Fruit fly (Drosophila melanogaster): ENCODE data around the gene CG42613.

CG42613 gene

dm6 chr3R:18997388-18998287 lies 68.6 kb downstream of the CG42613 start (continued):
- no peak for TF ChIP-seq btn (GFP tag; optimal IDR thresholded peaks at IDR 0.05)
- TF ChIP-seq fd64A (GFP tag; optimal IDR thresholded peaks at IDR 0.05), result peak; percentile 90
- TF ChIP-seq CG5953 (GFP tag; IDR thresholded peaks at IDR 0.05), result peak; percentile 82
- TF ChIP-seq toy (GFP tag; IDR thresholded peaks at IDR 0.05), result no peak
- no peak for TF ChIP-seq corto (GFP tag; optimal IDR thresholded peaks at IDR 0.05)
- peak; percentile 78 for TF ChIP-seq unpg (GFP tag; optimal IDR thresholded peaks at IDR 0.05)
- peak; percentile 65 for TF ChIP-seq CG13775 (GFP tag; optimal IDR thresholded peaks at IDR 0.05)
- no peak for TF ChIP-seq CG30403 (GFP tag; optimal IDR thresholded peaks at IDR 0.05)
- TF ChIP-seq CG2875 (GFP tag; optimal IDR thresholded peaks at IDR 0.05), result peak; percentile 95
- TF ChIP-seq CG2199 (GFP tag; IDR thresholded peaks at IDR 0.05), result peak; percentile 84; the same call in 2 of the 3 replicates
- no peak for TF ChIP-seq CG10147 (GFP tag; optimal IDR thresholded peaks at IDR 0.05)
- TF ChIP-seq zf30C (GFP tag; optimal IDR thresholded peaks at IDR 0.05), result no peak
- TF ChIP-seq CG10543 (GFP tag; optimal IDR thresholded peaks at IDR 0.05), result no peak
- TF ChIP-seq HHEX (GFP tag; optimal IDR thresholded peaks at IDR 0.05), result no peak
- peak; percentile 74; the same call in 2 of the 3 replicates for TF ChIP-seq Optix (GFP tag; IDR thresholded peaks at IDR 0.05)
- TF ChIP-seq nmo (GFP tag; optimal IDR thresholded peaks at IDR 0.05), result no peak
- TF ChIP-seq CG3838 (GFP tag; optimal IDR thresholded peaks at IDR 0.05), result peak; percentile 80
- TF ChIP-seq trh (GFP tag; optimal IDR thresholded peaks at IDR 0.05), result no peak
- peak; percentile 5 for TF ChIP-seq CG4854 (GFP tag; optimal IDR thresholded peaks at IDR 0.05)
- peak; percentile 1 for TF ChIP-seq lilli (GFP tag; optimal IDR thresholded peaks at IDR 0.05)
- peak; percentile 92 for TF ChIP-seq YL-1 (GFP tag; optimal IDR thresholded peaks at IDR 0.05)
- peak; percentile 90 for TF ChIP-seq CrebB (tag; optimal IDR thresholded peaks at IDR 0.05)
- TF ChIP-seq ro (GFP tag; IDR thresholded peaks at IDR 0.05), result no peak
- TF ChIP-seq cg (GFP tag; optimal IDR thresholded peaks at IDR 0.05), result no peak
- TF ChIP-seq Doc2 (GFP tag; IDR thresholded peaks at IDR 0.05), result no peak
- no peak for TF ChIP-seq CG14860 (GFP tag; IDR thresholded peaks at IDR 0.05; ENCODE audit: partially characterized antibody)
- TF ChIP-seq CG11695 (GFP tag; IDR thresholded peaks at IDR 0.05), result no peak
- TF ChIP-seq CHES-1-like (GFP tag; optimal IDR thresholded peaks at IDR 0.05), result peak; percentile 72
- peak; percentile 90 for TF ChIP-seq fd102C (GFP tag; optimal IDR thresholded peaks at IDR 0.05)
- peak; percentile 76 for TF ChIP-seq CG2116 (GFP tag; optimal IDR thresholded peaks at IDR 0.05)
- TF ChIP-seq kay (GFP tag; optimal IDR thresholded peaks at IDR 0.05), result no peak
- TF ChIP-seq sqz (GFP tag; optimal IDR thresholded peaks at IDR 0.05), result peak; percentile 90
- TF ChIP-seq da (GFP tag; optimal IDR thresholded peaks at IDR 0.05), result peak; percentile 45
- TF ChIP-seq dan (GFP tag; IDR thresholded peaks at IDR 0.05), result no peak
- peak; percentile 89 for TF ChIP-seq Xrp1 (GFP tag; IDR thresholded peaks at IDR 0.05)
- TF ChIP-seq dmrt99B (tag; optimal IDR thresholded peaks at IDR 0.05), result peak; percentile 62
- no peak for TF ChIP-seq Neu2 (GFP tag; optimal IDR thresholded peaks at IDR 0.05; ENCODE audit: borderline replicate concordance)
- TF ChIP-seq CG3726 (GFP tag; IDR thresholded peaks at IDR 0.05), result no peak
- TF ChIP-seq CG18619 (GFP tag; optimal IDR thresholded peaks at IDR 0.05), result peak; percentile 86
- peak; percentile 85 for TF ChIP-seq CG8089 (GFP tag; optimal IDR thresholded peaks at IDR 0.05)
- TF ChIP-seq CG17829 (tag; optimal IDR thresholded peaks at IDR 0.05), result peak; percentile 26
- no peak for TF ChIP-seq stwl (tag; optimal IDR thresholded peaks at IDR 0.05)
- TF ChIP-seq E2f1 (GFP tag; IDR thresholded peaks at IDR 0.05), result no peak; the same call in 1 of the 2 replicates
- TF ChIP-seq CG9727 (GFP tag; optimal IDR thresholded peaks at IDR 0.05), result peak; percentile 58
- no peak for TF ChIP-seq B-H2 (GFP tag; optimal IDR thresholded peaks at IDR 0.05)
- TF ChIP-seq ssp (GFP tag; IDR thresholded peaks at IDR 0.05), result no peak
- TF ChIP-seq lola (GFP tag; optimal IDR thresholded peaks at IDR 0.05), result peak in 1 of 3 experiments; percentile 88
- TF ChIP-seq salm (tag; optimal IDR thresholded peaks at IDR 0.05), result peak; percentile 92
